Fruit fly (Drosophila melanogaster) whole organism, pupa: ENCODE results near the gene Nf-YC.
A peak's percentile ranks its signal among the peaks of the same experiment; 100 is the strongest.

Experiments used
- CG10348 ChIP-seq: fragments of 200-800 bp; sonication (Bioruptor generic); IDR thresholded peaks from 2 replicates; pipeline ENCODE4 v1.3.6; 2022; ENCODE audit warnings: missing biosample characterization, missing genetic modification characterization
- CG12605 ChIP-seq: fragments of 200-800 bp; sonication (Bioruptor generic); IDR thresholded peaks from 2 replicates; pipeline ENCODE4 v1.3.6; 2022; ENCODE audit warnings: missing biosample characterization, missing genetic modification characterization
- CG13204 ChIP-seq: fragments of 200-800 bp; sonication (Bioruptor generic); optimal IDR thresholded peaks from 2 replicates; lab custom pipeline; 2018; ENCODE audit warnings: missing biosample characterization, mild to moderate bottlenecking, missing genetic modification characterization, moderate library complexity
- CG14655 ChIP-seq: fragments of 200-800 bp; sonication (Bioruptor generic); optimal IDR thresholded peaks from 3 replicates; lab custom pipeline; 2017; ENCODE audit warnings: mild to moderate bottlenecking, missing biosample characterization, missing genetic modification reagents, missing genetic modification characterization
- CG15710 ChIP-seq: fragments of 200-800 bp; sonication (Bioruptor generic); optimal IDR thresholded peaks from 2 replicates; lab custom pipeline; 2018; ENCODE audit warnings: missing biosample characterization, mild to moderate bottlenecking, missing genetic modification characterization, moderate library complexity
- CG17806 ChIP-seq: fragments of 200-800 bp; sonication (Bioruptor generic); optimal IDR thresholded peaks from 2 replicates; lab custom pipeline; 2018; ENCODE audit warnings: missing biosample characterization, mild to moderate bottlenecking, missing genetic modification characterization, moderate library complexity
- CG32121 ChIP-seq: fragments of 200-800 bp; sonication (Bioruptor generic); IDR thresholded peaks from 2 replicates; pipeline ENCODE4 v1.3.6; 2022; ENCODE audit warnings: missing biosample characterization, missing genetic modification characterization
- CG34367 ChIP-seq: fragments of 200-800 bp; sonication (Bioruptor generic); optimal IDR thresholded peaks from 2 replicates; lab custom pipeline; 2018; ENCODE audit warnings: missing biosample characterization, mild to moderate bottlenecking, missing genetic modification characterization
- CG4496 ChIP-seq: fragments of 200-800 bp; sonication (Bioruptor generic); IDR thresholded peaks from 3 replicates; pipeline ENCODE4 v1.3.6; 2022; ENCODE audit warnings: missing biosample characterization, missing genetic modification characterization
- CG8159 ChIP-seq: fragments of 200-800 bp; sonication (Bioruptor generic); optimal IDR thresholded peaks from 3 replicates; lab custom pipeline; 2018; ENCODE audit warnings: missing biosample characterization, mild to moderate bottlenecking, missing genetic modification characterization, moderate library complexity
- CG8301 ChIP-seq: fragments of 200-800 bp; sonication (Bioruptor generic); optimal IDR thresholded peaks from 2 replicates; lab custom pipeline; 2018; ENCODE audit warnings: missing biosample characterization, mild to moderate bottlenecking, missing genetic modification characterization
- CG9948 ChIP-seq: fragments of 200-800 bp; sonication (Bioruptor generic); optimal IDR thresholded peaks from 2 replicates; lab custom pipeline; 2018; ENCODE audit warnings: missing biosample characterization, mild to moderate bottlenecking, missing genetic modification characterization, moderate library complexity
- D1 ChIP-seq: fragments of 200-800 bp; sonication (Bioruptor generic); optimal IDR thresholded peaks from 2 replicates; lab custom pipeline; 2018; ENCODE audit warnings: missing biosample characterization, mild to moderate bottlenecking, missing genetic modification characterization, moderate library complexity
- EcR ChIP-seq: fragments of 200-800 bp; sonication (Bioruptor generic); optimal IDR thresholded peaks from 3 replicates; lab custom pipeline; 2019; ENCODE audit warnings: missing biosample characterization, missing genetic modification characterization, mild to moderate bottlenecking, moderate library complexity, missing genetic modification reagents
- Ets98B ChIP-seq: fragments of 200-800 bp; sonication (Bioruptor generic); IDR thresholded peaks from 2 replicates; pipeline ENCODE4 v1.3.6; 2022; ENCODE audit warnings: missing biosample characterization, missing genetic modification characterization
- Pif1A ChIP-seq: fragments of 200-800 bp; sonication (Bioruptor generic); optimal IDR thresholded peaks from 3 replicates; lab custom pipeline; 2016; ENCODE audit warnings: missing biosample characterization, missing genetic modification characterization
- Pif1B ChIP-seq: fragments of 200-800 bp; sonication (Bioruptor generic); optimal IDR thresholded peaks from 3 replicates; lab custom pipeline; 2016; ENCODE audit warnings: missing biosample characterization, missing genetic modification characterization
- Snoo ChIP-seq: fragments of 200-800 bp; sonication (Bioruptor generic); optimal IDR thresholded peaks from 3 replicates; lab custom pipeline; 2017; ENCODE audit warnings: missing biosample characterization, mild to moderate bottlenecking, missing genetic modification characterization, inconsistent platforms
- fd96Ca ChIP-seq: fragments of 200-800 bp; sonication (Bioruptor generic); IDR thresholded peaks from 3 replicates; pipeline ENCODE4 v1.3.6; 2022; ENCODE audit warnings: missing biosample characterization, missing genetic modification characterization
- gl ChIP-seq: fragments of 200-800 bp; sonication (Bioruptor generic); optimal IDR thresholded peaks from 2 replicates; lab custom pipeline; 2018; ENCODE audit warnings: missing biosample characterization, mild to moderate bottlenecking, missing genetic modification characterization
- rn ChIP-seq: fragments of 200-800 bp; sonication (Bioruptor generic); IDR thresholded peaks from 2 replicates; pipeline ENCODE4 v1.3.6; 2022; ENCODE audit warnings: missing biosample characterization, missing genetic modification characterization

The Nf-YC gene

dm6 chrX:6804485-6805295, 16.0 kb downstream of the Nf-YC start:
- TF ChIP-seq Ets98B (peak; percentile 98), CG14655 (GFP tag; lab: Kevin White, UChicago) (peak; percentile 90), D1 (tag; lab: Kevin White, UChicago) (no peak), Snoo (peak; percentile 84), EcR (GFP tag; lab: Kevin White, UChicago) (peak; percentile 17), CG10348 (peak; percentile 77; the same call in 1 of the 2 replicates), CG17806 (peak; percentile 70), CG15710 (tag; lab: Kevin White, UChicago) (peak; percentile 80), Pif1B (peak; percentile 94), Pif1A (peak; percentile 92), rn (peak; percentile 88), fd96Ca (GFP tag; lab: Robert Waterston, UW) (peak; percentile 95), CG13204 (GFP tag; lab: Kevin White, UChicago) (no peak), CG9948 (peak; percentile 67), CG32121 (GFP tag; lab: Robert Waterston, UW) (peak; percentile 98), CG4496 (GFP tag; lab: Robert Waterston, UW) (peak; percentile 98), CG8301 (peak; percentile 89), CG34367 (tag; lab: Kevin White, UChicago) (peak; percentile 77), gl (peak; percentile 31), CG8159 (tag; lab: Kevin White, UChicago) (peak; percentile 72), CG12605 (GFP tag; lab: Robert Waterston, UW) (peak; percentile 96)

- TF ChIP-seq CG14655 (GFP tag; lab: Kevin White, UChicago) (peak; percentile 15), CG12605 (GFP tag; lab: Robert Waterston, UW) (no peak), gl (no peak), CG15710 (tag; lab: Kevin White, UChicago) (no peak), CG13204 (GFP tag; lab: Kevin White, UChicago) (peak; percentile 52)
- TF ChIP-seq, all 21 proteins: peak for 2
Measured at dm6 chrX:6803880-6804484, 16.7 kb downstream of the Nf-YC start.

dm6 chrX:6803312-6803794, 17.4 kb downstream of the Nf-YC start, which contains the start of the genes C3G and pod1:
Gene C3G, minus strand, starts transcription at chrX:6803593.
Gene pod1, plus strand, starts transcription at chrX:6803684.
- TF ChIP-seq EcR (GFP tag; lab: Kevin White, UChicago) (no peak), CG15710 (tag; lab: Kevin White, UChicago) (no peak), Pif1B (peak; percentile 47), CG14655 (GFP tag; lab: Kevin White, UChicago) (peak; percentile 10), CG17806 (no peak), Pif1A (no peak), CG10348 (no peak), CG4496 (GFP tag; lab: Robert Waterston, UW) (no peak), rn (no peak), Ets98B (no peak), CG9948 (no peak), CG12605 (GFP tag; lab: Robert Waterston, UW) (peak; percentile 10; the same call in 1 of the 2 replicates), gl (no peak), CG32121 (GFP tag; lab: Robert Waterston, UW) (no peak), CG34367 (tag; lab: Kevin White, UChicago) (no peak), CG13204 (GFP tag; lab: Kevin White, UChicago) (no peak), CG8301 (no peak)

dm6 chrX:6802376-6803080, 18.2 kb downstream of the Nf-YC start:
- TF ChIP-seq CG12605 (GFP tag; lab: Robert Waterston, UW) (no peak), CG32121 (GFP tag; lab: Robert Waterston, UW) (no peak), CG8159 (tag; lab: Kevin White, UChicago) (no peak), CG13204 (GFP tag; lab: Kevin White, UChicago) (no peak), fd96Ca (GFP tag; lab: Robert Waterston, UW) (no peak), D1 (tag; lab: Kevin White, UChicago) (no peak), Pif1A (no peak)

dm6 chrX:6800726-6801296, 19.9 kb downstream of the Nf-YC start:
- no peak for TF ChIP-seq Ets98B
- TF ChIP-seq CG10348 = no peak
- TF ChIP-seq CG17806 = no peak
- TF ChIP-seq CG32121 (GFP tag; lab: Robert Waterston, UW) = peak; percentile 21; the same call in 1 of the 2 replicates
- TF ChIP-seq EcR (GFP tag; lab: Kevin White, UChicago) = peak; percentile 49
- TF ChIP-seq Pif1A = peak; percentile 6
- peak; percentile 30 for TF ChIP-seq CG8159 (tag; lab: Kevin White, UChicago)
- peak; percentile 14 for TF ChIP-seq CG15710 (tag; lab: Kevin White, UChicago)
- TF ChIP-seq rn = no peak
- TF ChIP-seq CG34367 (tag; lab: Kevin White, UChicago) = no peak
- TF ChIP-seq Snoo = no peak
- TF ChIP-seq D1 (tag; lab: Kevin White, UChicago) = no peak
- no peak for TF ChIP-seq CG12605 (GFP tag; lab: Robert Waterston, UW)
- peak; percentile 42 for TF ChIP-seq CG14655 (GFP tag; lab: Kevin White, UChicago)
- peak; percentile 39 for TF ChIP-seq CG8301
- peak; percentile 27; the same call in 2 of the 3 replicates for TF ChIP-seq fd96Ca (GFP tag; lab: Robert Waterston, UW)
- peak; percentile 56 for TF ChIP-seq CG13204 (GFP tag; lab: Kevin White, UChicago)
- TF ChIP-seq Pif1B = no peak
- 0 out of 3 replicates have a peak, but pooled peaks have one; percentile 20 for TF ChIP-seq CG4496 (GFP tag; lab: Robert Waterston, UW)
- peak; percentile 5 for TF ChIP-seq CG9948
- no peak for TF ChIP-seq gl
